Worm (Caenorhabditis elegans): ENCODE data around the gene bcc-1.

Gene bcc-1

DNA sequence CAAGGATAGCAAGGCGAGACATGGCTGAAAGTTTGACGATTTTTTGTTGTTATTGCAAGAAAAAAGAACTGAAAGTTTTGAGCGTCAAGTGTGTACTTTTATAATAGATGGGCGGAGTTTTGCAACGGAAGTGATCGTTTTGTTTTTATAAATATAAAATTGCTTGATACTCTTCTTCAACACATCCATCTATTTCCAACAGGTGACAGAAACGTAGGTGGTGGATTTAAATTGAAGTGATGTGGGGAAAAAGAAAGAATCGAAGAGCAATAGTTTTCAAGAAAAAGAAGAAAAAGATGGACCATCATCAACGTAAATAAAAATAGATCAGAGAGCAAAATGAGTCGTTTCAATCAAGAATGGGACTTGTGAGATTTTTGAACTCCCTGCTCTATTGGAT is 25.3 kb downstream of the bcc-1 start, which contains the start of gene ttr-17:
Gene ttr-17, minus strand, starts transcription at position 24 of the 400 bp plus-strand sequence.
- TF ChIP-seq him-1 (tag; optimal IDR thresholded peaks at IDR 0.05) (no peak), W03F9.2 (tag; optimal IDR thresholded peaks at IDR 0.05) (no peak)

DNA sequence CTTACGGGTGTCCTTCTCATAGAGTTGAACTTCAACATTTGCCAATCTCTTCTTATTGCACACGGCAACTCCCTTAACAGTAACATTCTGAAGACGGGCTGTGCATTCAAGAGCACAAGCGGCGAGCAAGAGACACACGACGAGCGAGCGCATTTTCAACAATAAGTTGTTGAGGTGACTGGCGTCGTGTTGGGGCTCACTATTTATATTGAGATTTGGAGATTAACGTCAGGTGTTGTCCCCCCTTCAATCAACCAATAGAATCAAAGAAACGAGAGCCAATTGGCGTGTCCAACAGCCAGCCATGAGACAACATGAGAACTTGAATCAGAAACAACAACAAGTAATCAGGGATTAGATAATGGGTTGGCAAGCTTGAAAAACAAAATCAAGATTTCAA is 28.4 kb downstream of the bcc-1 start, which contains the start of gene ttr-16:
Gene ttr-16, minus strand, starts transcription at position 176 of the 400 bp plus-strand sequence.
- TF ChIP-seq dao-5 (tag; optimal IDR thresholded peaks at IDR 0.05) (no peak), him-1 (tag; optimal IDR thresholded peaks at IDR 0.05) (no peak), W03F9.2 (tag; optimal IDR thresholded peaks at IDR 0.05) (no peak)

DNA sequence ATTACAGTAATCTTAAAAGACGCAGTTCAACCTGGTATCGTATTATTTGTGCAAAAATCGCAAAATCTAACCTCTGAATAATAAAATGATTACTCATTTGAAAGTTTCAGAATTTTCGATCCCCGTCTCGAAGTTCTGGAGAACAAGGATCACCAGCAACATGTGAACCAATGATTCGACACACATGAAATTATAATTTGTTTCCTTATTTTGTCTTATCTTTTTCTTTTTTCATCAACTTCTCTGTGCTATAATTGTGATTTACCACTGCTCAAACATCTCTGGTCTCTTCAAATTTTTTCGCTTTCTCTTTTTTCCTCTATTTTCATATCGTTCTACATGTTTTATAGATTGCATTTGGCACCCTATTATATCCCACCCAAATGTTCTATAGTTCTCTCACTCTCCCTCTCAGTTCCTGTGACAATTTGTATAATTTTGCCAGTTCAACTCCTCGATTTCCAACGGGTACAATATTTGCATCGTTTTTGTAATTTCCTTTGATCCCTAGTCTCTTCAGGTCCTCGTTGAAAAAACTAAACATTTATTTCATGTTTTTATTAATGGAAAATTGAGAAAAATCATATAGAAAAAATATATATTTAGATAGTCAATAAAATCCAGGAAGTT is 29.3 kb downstream of the bcc-1 start:
- TF ChIP-seq W03F9.2 (tag; optimal IDR thresholded peaks at IDR 0.05) (no peak), dao-5 (tag; optimal IDR thresholded peaks at IDR 0.05) (no peak), him-1 (tag; optimal IDR thresholded peaks at IDR 0.05) (no peak)

DNA sequence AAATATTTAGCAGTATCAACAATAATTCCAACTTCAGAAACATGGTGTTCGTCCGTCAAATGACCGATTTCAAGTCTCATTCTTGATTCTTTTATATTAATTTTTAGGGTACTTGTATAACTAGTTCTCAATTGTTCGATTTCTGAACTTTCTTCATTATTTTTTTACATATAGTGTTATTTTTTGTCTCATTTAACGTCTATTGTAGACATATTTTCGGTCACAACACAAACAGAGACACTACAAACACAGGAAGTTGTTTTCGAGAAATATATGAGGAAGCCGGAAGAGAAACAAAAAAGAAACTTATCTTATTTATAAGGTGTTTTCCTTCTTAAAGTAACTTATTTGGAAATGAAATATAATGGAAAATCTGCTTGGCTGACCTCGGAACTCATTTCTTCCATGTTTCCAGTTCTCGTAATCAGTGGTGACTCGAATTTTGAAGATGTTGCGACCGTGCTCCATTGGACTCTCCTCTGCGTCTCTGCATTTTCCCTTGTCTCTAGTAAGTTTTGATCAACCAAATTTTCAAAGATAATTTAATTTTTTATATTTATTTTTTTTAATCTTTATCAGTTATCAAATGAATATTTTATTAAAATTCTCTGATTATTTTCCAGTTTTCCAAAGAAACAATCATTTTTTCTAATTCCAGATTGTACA is 38.6 kb downstream of the bcc-1 start, which contains the start of the genes F36H1.12 and lin-3:
Gene F36H1.12, minus strand, starts transcription at position 51 of the 666 bp plus-strand sequence.
Gene lin-3, plus strand, starts transcription at position 657 of the 666 bp plus-strand sequence.
- TF ChIP-seq him-1 (tag; optimal IDR thresholded peaks at IDR 0.05): no peak
- TF ChIP-seq W03F9.2 (tag; optimal IDR thresholded peaks at IDR 0.05): no peak
- no peak for TF ChIP-seq dao-5 (tag; optimal IDR thresholded peaks at IDR 0.05)

DNA sequence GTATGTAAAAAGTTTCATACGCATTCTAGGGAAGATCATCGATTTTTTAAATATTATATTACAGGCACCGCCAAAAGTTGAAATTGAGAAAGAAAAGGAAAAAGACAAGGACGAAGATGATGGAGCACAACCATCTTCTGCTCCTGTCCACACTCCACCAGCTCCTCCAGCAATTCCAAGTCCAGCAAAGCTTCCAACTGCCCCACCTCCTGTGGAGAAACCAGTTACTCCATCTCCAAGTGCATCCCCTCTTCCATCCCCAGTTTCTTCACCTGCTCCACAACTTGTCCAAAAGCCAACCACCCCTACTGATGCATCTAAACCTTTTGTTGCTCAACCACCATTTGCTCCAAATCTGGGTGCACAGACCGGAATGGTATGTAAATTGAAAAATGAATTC is 40.4 kb downstream of the bcc-1 start:
- TF ChIP-seq him-1 (tag; optimal IDR thresholded peaks at IDR 0.05) (no peak), dao-5 (tag; optimal IDR thresholded peaks at IDR 0.05) (no peak), W03F9.2 (tag; optimal IDR thresholded peaks at IDR 0.05) (no peak)

DNA sequence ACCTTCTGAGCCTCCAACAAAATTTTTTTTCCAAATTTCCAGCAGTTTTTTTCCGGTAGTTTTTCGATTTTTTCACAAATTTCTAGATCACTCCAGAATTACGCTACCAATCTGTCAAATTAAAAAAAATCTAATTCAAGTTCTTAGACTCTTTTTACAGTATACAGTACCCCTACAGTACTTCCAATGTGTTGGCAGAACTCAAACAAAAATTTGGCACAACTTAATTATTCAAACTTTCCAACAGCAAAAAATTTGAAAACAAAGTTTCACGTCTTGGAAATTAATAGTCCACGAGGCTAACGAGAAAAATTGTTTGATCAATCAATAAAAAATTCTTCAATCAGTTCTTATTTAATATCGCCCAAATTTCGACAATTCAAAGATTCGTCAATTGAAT is 42.5 kb downstream of the bcc-1 start, which contains the start of gene F36H1.3:
Gene F36H1.3, plus strand, starts transcription at position 323 of the 400 bp plus-strand sequence.
- TF ChIP-seq W03F9.2 (tag; optimal IDR thresholded peaks at IDR 0.05) (no peak), dao-5 (tag; optimal IDR thresholded peaks at IDR 0.05) (no peak), him-1 (tag; optimal IDR thresholded peaks at IDR 0.05) (no peak)

DNA sequence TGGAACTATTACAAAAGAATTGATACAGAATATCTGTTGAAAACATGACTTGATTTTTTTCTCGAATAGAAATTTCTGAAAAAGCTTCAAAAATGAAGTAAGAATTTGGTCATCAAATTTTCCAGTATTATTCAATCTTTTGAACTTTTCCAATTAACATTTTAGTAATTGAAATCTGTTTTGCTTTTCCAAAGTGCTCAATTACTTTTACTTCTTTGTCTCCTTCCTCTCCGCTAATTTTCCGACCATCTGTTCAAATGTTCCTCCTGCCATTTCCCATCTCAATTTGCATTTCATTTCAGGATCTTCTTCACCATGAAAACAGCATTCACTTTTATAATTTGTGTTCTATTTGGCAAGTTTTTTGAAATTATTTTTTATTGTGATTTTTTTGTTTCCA is 43.5 kb downstream of the bcc-1 start, which contains the start of gene F36H1.11:
Gene F36H1.11, plus strand, starts transcription at position 301 of the 400 bp plus-strand sequence.
- TF ChIP-seq him-1 (tag; optimal IDR thresholded peaks at IDR 0.05) (no peak), W03F9.2 (tag; optimal IDR thresholded peaks at IDR 0.05) (no peak), dao-5 (tag; optimal IDR thresholded peaks at IDR 0.05) (no peak)

DNA sequence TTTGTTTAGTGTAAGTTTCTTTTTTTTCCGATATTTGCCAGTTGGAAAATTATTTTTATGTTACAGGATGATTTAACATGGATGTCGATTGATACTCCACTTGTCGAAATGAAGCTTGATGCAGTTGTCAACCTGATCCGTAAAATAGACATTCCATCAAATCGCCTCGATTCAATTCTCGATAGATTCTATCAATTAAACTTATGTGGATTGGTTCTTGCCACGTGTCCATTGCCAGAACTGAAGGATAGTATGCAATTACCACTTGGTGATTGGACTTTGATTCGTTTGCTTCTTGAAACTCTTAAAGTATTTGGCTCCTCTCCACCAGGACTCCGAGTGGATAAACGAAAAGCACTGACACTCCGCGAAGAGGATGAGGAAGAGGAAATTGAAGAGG is 48.0 kb downstream of the bcc-1 start:
- TF ChIP-seq W03F9.2 (tag; optimal IDR thresholded peaks at IDR 0.05) (no peak), him-1 (tag; optimal IDR thresholded peaks at IDR 0.05) (no peak), dao-5 (tag; optimal IDR thresholded peaks at IDR 0.05) (no peak)

DNA sequence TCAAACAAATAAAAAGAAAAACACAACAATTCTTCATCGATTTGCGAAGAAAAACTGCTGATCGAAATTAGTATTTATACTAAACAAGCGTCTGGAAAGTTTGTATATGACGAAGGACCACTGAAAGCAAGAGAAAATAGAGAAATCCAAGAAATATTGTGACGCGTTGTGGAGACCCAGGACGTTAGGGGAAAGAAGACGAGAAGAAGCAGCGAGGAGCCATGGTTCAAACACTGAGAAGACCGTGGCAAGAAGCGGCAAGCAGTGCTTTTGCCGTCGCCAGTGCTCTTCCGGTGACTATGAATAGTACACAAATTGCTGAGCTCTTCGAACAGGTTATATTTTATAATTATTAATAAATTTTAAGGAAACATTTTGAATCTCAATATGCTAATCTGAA is 53.7 kb downstream of the bcc-1 start:
- TF ChIP-seq him-1 (tag; optimal IDR thresholded peaks at IDR 0.05) (no peak), dao-5 (tag; optimal IDR thresholded peaks at IDR 0.05) (no peak)

DNA sequence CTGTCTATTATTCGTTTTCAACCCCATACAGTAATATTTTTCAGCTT is 53.9 kb downstream of the bcc-1 start, which contains the start of gene kdin-1:
Gene kdin-1, plus strand, starts transcription at position 38 of the 47 bp plus-strand sequence.
- TF ChIP-seq dao-5 (tag; optimal IDR thresholded peaks at IDR 0.05) (no peak), him-1 (tag; optimal IDR thresholded peaks at IDR 0.05) (no peak), W03F9.2 (tag; optimal IDR thresholded peaks at IDR 0.05) (no peak)

DNA sequence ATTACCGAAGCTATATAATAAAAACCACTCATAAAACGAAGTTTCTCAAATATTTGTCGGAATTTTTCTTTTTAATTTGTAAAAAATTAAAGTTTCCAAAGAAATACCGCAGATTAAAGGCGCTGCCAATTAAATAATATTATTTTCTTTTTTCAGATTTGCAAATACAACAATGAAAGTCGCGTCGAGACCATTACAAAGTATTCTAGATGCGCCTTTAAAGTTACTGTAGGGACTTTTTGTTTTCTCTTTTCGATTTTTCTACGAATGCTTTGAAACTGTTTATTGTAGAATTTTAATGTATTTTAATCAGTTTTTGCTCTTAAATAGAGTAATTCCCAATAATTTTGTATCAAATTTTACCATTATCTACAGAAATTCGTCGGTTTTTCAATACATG is 54.1 kb downstream of the bcc-1 start:
- no peak for TF ChIP-seq dao-5 (tag; optimal IDR thresholded peaks at IDR 0.05)
- TF ChIP-seq W03F9.2 (tag; optimal IDR thresholded peaks at IDR 0.05): no peak
- TF ChIP-seq him-1 (tag; optimal IDR thresholded peaks at IDR 0.05): no peak

DNA sequence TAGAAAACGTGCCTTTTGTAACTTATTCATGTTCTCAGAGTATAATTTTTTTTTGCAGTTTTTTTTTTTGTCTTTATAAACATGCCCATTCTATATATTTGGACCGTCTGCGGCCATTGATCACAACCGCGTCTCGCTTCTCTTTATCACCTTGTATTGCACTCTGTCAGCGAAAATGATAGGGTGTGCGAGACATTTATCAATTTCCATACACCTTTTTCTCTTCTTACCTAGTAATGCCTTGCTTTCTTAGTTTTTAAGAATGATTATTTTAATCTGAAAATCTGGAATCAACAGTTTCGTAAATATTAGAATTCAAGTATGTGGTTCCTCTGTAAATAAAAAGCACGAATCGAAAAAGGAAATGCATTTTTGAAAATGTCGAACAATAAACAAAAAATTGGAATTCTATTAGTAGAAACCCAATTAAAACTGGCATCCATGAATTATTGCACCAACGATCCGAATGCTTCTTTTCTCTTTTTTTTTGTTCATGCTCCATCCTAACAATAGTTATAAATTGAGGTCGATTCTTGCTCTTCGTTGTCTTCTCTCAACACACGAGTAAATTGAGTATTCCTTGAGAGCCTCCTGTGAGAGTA is 55.1 kb downstream of the bcc-1 start:
- TF ChIP-seq W03F9.2 (tag; optimal IDR thresholded peaks at IDR 0.05) (no peak), dao-5 (tag; optimal IDR thresholded peaks at IDR 0.05) (no peak), him-1 (tag; optimal IDR thresholded peaks at IDR 0.05) (no peak)

DNA sequence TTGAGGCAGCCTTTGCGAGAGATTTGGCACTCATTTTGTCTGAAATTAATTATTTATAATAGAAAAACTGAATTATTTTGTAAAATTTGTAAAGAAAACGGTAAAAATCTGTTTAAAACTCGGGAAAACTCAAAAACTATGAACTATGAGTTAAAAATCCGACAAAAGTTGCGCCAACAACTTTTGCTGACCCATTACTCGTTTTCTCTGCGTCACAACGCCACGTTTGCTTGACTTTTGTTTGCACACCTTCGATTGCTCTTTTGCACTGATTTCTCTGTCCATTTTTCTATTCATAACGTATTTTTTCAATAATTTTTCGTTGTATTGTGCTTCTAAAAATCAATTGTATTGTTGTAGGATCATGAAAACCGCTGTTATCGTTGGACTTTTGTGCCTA is 56.1 kb downstream of the bcc-1 start, which contains the start of gene fkb-1:
Gene fkb-1, plus strand, starts transcription at position 361 of the 400 bp plus-strand sequence.
- TF ChIP-seq W03F9.2 (tag; optimal IDR thresholded peaks at IDR 0.05): peak; percentile 71
- no peak for TF ChIP-seq him-1 (tag; optimal IDR thresholded peaks at IDR 0.05)
- no peak for TF ChIP-seq dao-5 (tag; optimal IDR thresholded peaks at IDR 0.05)
